Worm (Caenorhabditis elegans): Measurements from ENCODE around the gene nuaf-1.

nuaf-1 gene

DNA sequence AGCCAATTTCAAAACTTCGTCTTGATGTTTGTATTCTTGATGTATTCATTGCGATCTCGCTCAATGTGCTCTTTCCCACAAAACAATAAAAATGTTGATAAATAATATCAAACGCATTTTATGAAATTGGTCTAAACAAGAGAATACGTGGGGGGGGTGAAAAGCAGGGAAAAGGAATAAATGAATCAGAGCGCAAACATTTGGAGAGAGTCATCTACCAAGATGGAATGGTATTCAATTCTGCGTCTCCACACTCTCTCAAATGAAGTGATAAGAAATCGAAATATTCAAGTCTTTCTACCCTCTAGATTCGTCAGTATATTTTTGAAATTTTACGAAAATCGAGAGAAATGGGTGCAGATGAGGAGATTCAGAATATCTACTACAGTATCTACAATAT, 12.3 kb upstream of the nuaf-1 start, which contains the start of gene C50B8.5:
C50B8.5 (plus strand) TSS at position 273 of the 400 bp plus-strand sequence.
- TF ChIP-seq dao-5 (tag; optimal IDR thresholded peaks at IDR 0.05) = no peak
- TF ChIP-seq W03F9.2 (tag; optimal IDR thresholded peaks at IDR 0.05) = no peak
- no peak for TF ChIP-seq him-1 (tag; optimal IDR thresholded peaks at IDR 0.05)

ce11 chrV:13578637-13579036, 10.2 kb upstream of the nuaf-1 start, which contains the start of gene C50B8.6:
TSS of gene C50B8.6 (plus strand) at chrV:13578972.
- TF ChIP-seq W03F9.2 (tag; optimal IDR thresholded peaks at IDR 0.05) (no peak), dao-5 (tag; optimal IDR thresholded peaks at IDR 0.05) (no peak), him-1 (tag; optimal IDR thresholded peaks at IDR 0.05) (no peak)

DNA sequence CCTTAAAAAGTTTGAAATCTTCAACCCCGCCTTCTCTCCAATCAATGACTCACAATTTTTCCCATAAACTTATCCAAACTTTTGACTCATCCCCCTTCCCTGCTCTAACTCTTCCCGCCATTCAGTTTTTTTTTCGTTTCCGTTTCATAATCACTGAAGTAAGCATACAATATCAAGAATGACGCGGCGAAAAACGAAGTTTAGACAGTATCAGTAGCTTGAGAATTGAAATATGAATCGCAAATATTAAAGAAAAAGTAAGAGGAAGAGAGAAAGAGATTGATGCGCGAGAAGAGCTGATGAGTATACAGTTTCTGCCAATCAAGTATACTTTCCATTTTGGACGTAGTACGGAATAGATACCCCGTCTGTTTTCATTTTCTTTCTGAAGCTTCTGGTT, 9.0 kb upstream of the nuaf-1 start:
- no peak for TF ChIP-seq W03F9.2 (tag; optimal IDR thresholded peaks at IDR 0.05)
- TF ChIP-seq him-1 (tag; optimal IDR thresholded peaks at IDR 0.05) = no peak
- TF ChIP-seq dao-5 (tag; optimal IDR thresholded peaks at IDR 0.05) = no peak

DNA sequence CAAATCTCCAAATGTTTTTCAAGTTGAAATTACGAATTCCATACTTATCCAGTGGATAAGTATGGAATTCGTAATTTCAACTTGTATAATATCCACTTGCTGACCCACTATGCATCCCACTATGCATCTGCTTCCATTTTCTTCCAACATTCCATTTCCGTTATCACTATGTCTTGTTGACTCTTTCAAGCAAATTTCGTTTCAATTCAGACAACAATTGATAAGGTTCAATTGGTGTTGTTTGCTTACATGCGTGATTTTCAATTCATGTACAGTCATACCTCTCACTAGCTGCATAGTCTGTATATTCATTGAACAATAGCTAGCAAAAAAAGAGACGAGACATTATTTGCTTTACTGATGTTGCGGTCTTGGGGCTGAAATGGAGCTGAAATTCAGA, 8.4 kb upstream of the nuaf-1 start:
- TF ChIP-seq him-1 (tag; optimal IDR thresholded peaks at IDR 0.05) = no peak
- TF ChIP-seq W03F9.2 (tag; optimal IDR thresholded peaks at IDR 0.05) = no peak
- no peak for TF ChIP-seq dao-5 (tag; optimal IDR thresholded peaks at IDR 0.05)

- no peak for TF ChIP-seq him-1 (tag; optimal IDR thresholded peaks at IDR 0.05)
Measured at ce11 chrV:13575866-13576265, 7.4 kb upstream of the nuaf-1 start.

ce11 chrV:13571714-13572258, 3.4 kb upstream of the nuaf-1 start, which contains the start of gene C50B8.4:
TSS of gene C50B8.4 (plus strand) at chrV:13572012.
- no peak for TF ChIP-seq W03F9.2 (tag; optimal IDR thresholded peaks at IDR 0.05)

ce11 chrV:13566967-13567366, 1.5 kb downstream of the nuaf-1 start:
- TF ChIP-seq W03F9.2 (tag; optimal IDR thresholded peaks at IDR 0.05) = no peak
- TF ChIP-seq him-1 (tag; optimal IDR thresholded peaks at IDR 0.05) = no peak
- no peak for TF ChIP-seq dao-5 (tag; optimal IDR thresholded peaks at IDR 0.05)

- no peak for TF ChIP-seq him-1 (tag; optimal IDR thresholded peaks at IDR 0.05)
- TF ChIP-seq W03F9.2 (tag; optimal IDR thresholded peaks at IDR 0.05) = no peak
- no peak for TF ChIP-seq dao-5 (tag; optimal IDR thresholded peaks at IDR 0.05)
Measured at ce11 chrV:13565781-13566180, 2.6 kb downstream of the nuaf-1 start, which contains the start of gene slrp-1. TSS of gene slrp-1 (plus strand) at chrV:13565863.

DNA sequence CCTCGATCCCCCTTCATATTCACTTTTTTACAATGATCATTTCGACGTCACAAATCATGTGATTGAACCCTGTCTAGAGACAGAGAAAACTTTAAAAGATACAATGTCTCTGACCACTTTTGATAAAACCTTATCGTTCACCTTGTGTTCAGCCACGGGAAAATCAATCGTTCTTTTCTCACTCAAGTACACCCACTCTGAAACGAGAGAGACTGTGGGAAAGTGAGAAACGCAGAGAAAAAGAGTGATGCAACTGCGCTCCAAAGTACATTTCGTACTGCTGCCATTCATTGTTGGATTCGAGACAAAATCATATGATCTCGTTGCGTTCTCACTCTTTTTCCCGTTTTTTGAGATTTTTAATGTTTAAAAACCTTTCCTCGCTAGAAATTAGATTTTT, 3.2 kb downstream of the nuaf-1 start:
- TF ChIP-seq dao-5 (tag; optimal IDR thresholded peaks at IDR 0.05) (no peak), him-1 (tag; optimal IDR thresholded peaks at IDR 0.05) (no peak), W03F9.2 (tag; optimal IDR thresholded peaks at IDR 0.05) (peak; percentile 85)

ce11 chrV:13563841-13564240, 4.6 kb downstream of the nuaf-1 start, which contains the start of gene grl-17:
TSS of gene grl-17 (minus strand) at chrV:13563941.
- no peak for TF ChIP-seq dao-5 (tag; optimal IDR thresholded peaks at IDR 0.05)
- TF ChIP-seq him-1 (tag; optimal IDR thresholded peaks at IDR 0.05) = no peak
- no peak for TF ChIP-seq W03F9.2 (tag; optimal IDR thresholded peaks at IDR 0.05)

ce11 chrV:13562748-13563147, 5.7 kb downstream of the nuaf-1 start:
- no peak for TF ChIP-seq him-1 (tag; optimal IDR thresholded peaks at IDR 0.05)
- TF ChIP-seq dao-5 (tag; optimal IDR thresholded peaks at IDR 0.05) = no peak
- no peak for TF ChIP-seq W03F9.2 (tag; optimal IDR thresholded peaks at IDR 0.05)

DNA sequence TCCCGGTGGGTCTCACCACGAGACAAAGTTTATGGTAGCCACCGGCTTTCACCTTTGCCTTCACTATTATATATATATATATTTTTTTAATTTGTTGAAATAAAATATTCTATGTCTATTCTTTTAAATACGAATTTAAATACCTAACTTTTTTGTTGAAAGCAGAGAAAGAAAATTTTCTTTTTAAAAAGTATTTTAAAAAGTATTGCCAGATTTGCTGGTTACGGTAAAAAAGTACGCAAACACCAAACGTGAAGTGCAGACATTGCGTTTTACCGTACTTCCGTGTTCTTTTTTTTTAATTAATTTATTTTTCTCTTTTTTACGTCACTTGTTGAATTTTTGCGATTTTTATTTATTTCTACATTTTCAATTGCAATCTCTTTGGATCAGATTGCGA, 8.5 kb downstream of the nuaf-1 start, which contains the start of gene C56A3.8:
C56A3.8 (plus strand) TSS at position 301 of the 400 bp plus-strand sequence.
- TF ChIP-seq dao-5 (tag; optimal IDR thresholded peaks at IDR 0.05) = no peak
- TF ChIP-seq W03F9.2 (tag; optimal IDR thresholded peaks at IDR 0.05) = no peak
- TF ChIP-seq him-1 (tag; optimal IDR thresholded peaks at IDR 0.05) = no peak

- TF ChIP-seq W03F9.2 (tag; optimal IDR thresholded peaks at IDR 0.05) = peak; percentile 84
- no peak for TF ChIP-seq dao-5 (tag; optimal IDR thresholded peaks at IDR 0.05)
- TF ChIP-seq him-1 (tag; optimal IDR thresholded peaks at IDR 0.05) = peak; percentile 64
Measured at ce11 chrV:13556746-13557145, 11.7 kb downstream of the nuaf-1 start, which contains the start of gene cav-2. TSS of gene cav-2 (plus strand) at chrV:13557104.

DNA sequence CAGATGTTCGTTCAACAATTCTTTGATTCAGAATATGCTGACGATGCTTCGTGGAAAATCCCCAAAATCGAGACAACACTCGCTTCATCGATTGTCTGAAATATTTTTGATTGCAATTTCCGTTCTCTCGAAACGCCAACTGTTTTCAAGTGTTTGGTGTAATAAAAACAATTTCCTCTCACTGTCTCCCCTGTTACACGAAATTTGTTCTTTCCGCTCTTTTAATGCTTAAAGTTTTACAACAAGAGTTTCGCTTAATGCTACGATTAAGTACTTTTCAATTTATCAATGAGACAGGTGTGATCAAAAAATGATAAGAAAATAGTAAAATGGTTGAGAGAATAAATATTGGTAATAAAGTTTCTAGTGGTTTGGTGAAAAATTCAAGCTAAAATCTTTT, 12.1 kb downstream of the nuaf-1 start, which contains the start of gene C56A3.6:
C56A3.6 (minus strand) TSS at position 101 of the 400 bp plus-strand sequence.
- no peak for TF ChIP-seq him-1 (tag; optimal IDR thresholded peaks at IDR 0.05)
- TF ChIP-seq W03F9.2 (tag; optimal IDR thresholded peaks at IDR 0.05) = no peak
- TF ChIP-seq dao-5 (tag; optimal IDR thresholded peaks at IDR 0.05) = no peak

ce11 chrV:13551601-13552000, 16.8 kb downstream of the nuaf-1 start, which contains the start of the genes C56A3.4 and C56A3.5:
TSS of gene C56A3.4 (minus strand) at chrV:13551754.
TSS of gene C56A3.5 (plus strand) at chrV:13551967.
- TF ChIP-seq W03F9.2 (tag; optimal IDR thresholded peaks at IDR 0.05) (peak; percentile 54), him-1 (tag; optimal IDR thresholded peaks at IDR 0.05) (no peak)
